Worm (Caenorhabditis elegans): Measurements from ENCODE around the gene K09C4.7.

The K09C4.7 gene

ce11 chrX:3258842-3259241, 13.8 kb upstream of the K09C4.7 start, which contains the start of gene lbp-1:
Gene lbp-1 (plus strand): TSS chrX:3259142.
- no peak for TF ChIP-seq dao-5 (tag; optimal IDR thresholded peaks at IDR 0.05)
- no peak for TF ChIP-seq him-1 (tag; optimal IDR thresholded peaks at IDR 0.05)
- no peak for TF ChIP-seq W03F9.2 (tag; optimal IDR thresholded peaks at IDR 0.05)

- TF ChIP-seq dao-5 (tag; optimal IDR thresholded peaks at IDR 0.05), result no peak
- TF ChIP-seq him-1 (tag; optimal IDR thresholded peaks at IDR 0.05), result no peak
- TF ChIP-seq W03F9.2 (tag; optimal IDR thresholded peaks at IDR 0.05), result no peak
Observed at ce11 chrX:3260509-3260908, 12.2 kb upstream of the K09C4.7 start, which contains the start of gene lbp-2. Gene lbp-2 (plus strand): TSS chrX:3260610.

DNA sequence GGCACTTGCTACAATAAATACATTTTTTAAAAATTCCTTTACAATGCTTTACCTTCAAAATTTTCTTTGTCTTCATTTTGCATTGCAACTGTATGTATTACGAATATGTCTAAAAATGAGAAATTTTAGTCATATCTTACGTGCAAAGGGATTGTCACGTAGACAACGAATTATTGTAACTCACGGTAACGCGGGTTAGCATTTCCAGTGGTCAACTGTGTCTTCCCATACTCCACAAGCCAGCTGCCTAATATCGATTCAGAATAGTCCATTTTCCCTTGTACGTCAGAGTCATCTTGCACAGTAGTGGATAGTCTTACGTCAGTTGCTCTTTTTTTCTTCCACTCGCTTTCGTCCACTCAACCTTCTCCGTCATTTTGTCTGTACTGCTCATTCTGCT, 10.1 kb upstream of the K09C4.7 start, which contains the start of gene fbxb-71:
TSS of gene fbxb-71 (plus strand) at position 301 of the 400 bp plus-strand sequence.
- TF ChIP-seq dao-5 (tag; optimal IDR thresholded peaks at IDR 0.05) (no peak), W03F9.2 (tag; optimal IDR thresholded peaks at IDR 0.05) (no peak), him-1 (tag; optimal IDR thresholded peaks at IDR 0.05) (no peak)

DNA sequence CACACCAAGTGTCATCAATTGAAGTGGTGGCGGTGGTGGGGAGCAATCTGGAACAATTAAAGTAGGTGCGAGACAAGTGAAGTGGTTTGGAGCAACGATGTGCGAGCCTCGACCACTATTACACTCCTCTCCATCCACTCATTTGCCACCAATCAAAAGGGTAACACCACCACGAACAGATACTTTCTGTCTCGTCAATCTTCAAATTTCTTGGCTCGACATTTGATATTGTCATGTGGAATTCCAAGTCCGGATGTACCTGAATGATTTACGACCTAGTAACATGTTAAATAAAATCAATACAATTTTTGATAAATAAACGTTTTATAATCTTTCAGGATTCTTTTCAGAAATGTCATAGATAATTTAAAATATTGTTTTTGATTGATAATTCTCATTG, 1.9 kb upstream of the K09C4.7 start, which contains the start of gene sul-1:
TSS of gene sul-1 (minus strand) at position 101 of the 400 bp plus-strand sequence.
- no peak for TF ChIP-seq him-1 (tag; optimal IDR thresholded peaks at IDR 0.05)
- no peak for TF ChIP-seq W03F9.2 (tag; optimal IDR thresholded peaks at IDR 0.05)
- no peak for TF ChIP-seq dao-5 (tag; optimal IDR thresholded peaks at IDR 0.05)

- no peak for TF ChIP-seq W03F9.2 (tag; optimal IDR thresholded peaks at IDR 0.05)
- TF ChIP-seq him-1 (tag; optimal IDR thresholded peaks at IDR 0.05), result no peak
- no peak for TF ChIP-seq dao-5 (tag; optimal IDR thresholded peaks at IDR 0.05)
Observed at ce11 chrX:3271673-3272072, 1.0 kb upstream of the K09C4.7 start, which contains the start of gene K09C4.9. Gene K09C4.9 (minus strand): TSS chrX:3271773.

DNA sequence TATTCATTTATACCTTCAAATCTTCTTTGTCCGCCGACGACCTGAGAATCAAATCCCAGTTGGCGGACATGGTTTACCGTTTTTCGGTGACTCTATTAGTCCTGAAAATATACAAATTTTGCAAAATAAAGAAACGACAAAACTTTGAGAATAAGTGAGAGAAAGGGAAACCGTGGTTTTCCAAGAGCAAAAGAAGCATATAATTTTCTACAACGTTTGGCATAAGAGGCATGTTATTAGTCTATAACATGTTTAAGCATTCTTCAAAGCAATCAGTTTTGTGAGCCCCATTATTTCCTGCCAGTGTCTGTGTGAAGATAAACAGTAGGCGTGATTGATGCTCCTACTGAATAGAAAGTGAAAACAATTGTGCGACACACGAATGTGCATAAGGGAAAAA, 7.5 kb downstream of the K09C4.7 start, which contains the start of gene K09C4.10:
TSS of gene K09C4.10 (minus strand) at position 101 of the 400 bp plus-strand sequence.
- TF ChIP-seq him-1 (tag; optimal IDR thresholded peaks at IDR 0.05) (no peak), dao-5 (tag; optimal IDR thresholded peaks at IDR 0.05) (no peak), W03F9.2 (tag; optimal IDR thresholded peaks at IDR 0.05) (no peak)

ce11 chrX:3282306-3282705, 9.6 kb downstream of the K09C4.7 start, which contains the start of gene K09C4.5:
Gene K09C4.5 (plus strand): TSS chrX:3282631.
- no peak for TF ChIP-seq W03F9.2 (tag; optimal IDR thresholded peaks at IDR 0.05)
- TF ChIP-seq him-1 (tag; optimal IDR thresholded peaks at IDR 0.05), result no peak
- TF ChIP-seq dao-5 (tag; optimal IDR thresholded peaks at IDR 0.05), result no peak

ce11 chrX:3283189-3283588, 10.5 kb downstream of the K09C4.7 start:
- TF ChIP-seq W03F9.2 (tag; optimal IDR thresholded peaks at IDR 0.05), result no peak
- TF ChIP-seq dao-5 (tag; optimal IDR thresholded peaks at IDR 0.05), result no peak
- TF ChIP-seq him-1 (tag; optimal IDR thresholded peaks at IDR 0.05), result no peak

ce11 chrX:3284967-3285366, 12.3 kb downstream of the K09C4.7 start:
- no peak for TF ChIP-seq him-1 (tag; optimal IDR thresholded peaks at IDR 0.05)
- no peak for TF ChIP-seq W03F9.2 (tag; optimal IDR thresholded peaks at IDR 0.05)
- TF ChIP-seq dao-5 (tag; optimal IDR thresholded peaks at IDR 0.05), result no peak

DNA sequence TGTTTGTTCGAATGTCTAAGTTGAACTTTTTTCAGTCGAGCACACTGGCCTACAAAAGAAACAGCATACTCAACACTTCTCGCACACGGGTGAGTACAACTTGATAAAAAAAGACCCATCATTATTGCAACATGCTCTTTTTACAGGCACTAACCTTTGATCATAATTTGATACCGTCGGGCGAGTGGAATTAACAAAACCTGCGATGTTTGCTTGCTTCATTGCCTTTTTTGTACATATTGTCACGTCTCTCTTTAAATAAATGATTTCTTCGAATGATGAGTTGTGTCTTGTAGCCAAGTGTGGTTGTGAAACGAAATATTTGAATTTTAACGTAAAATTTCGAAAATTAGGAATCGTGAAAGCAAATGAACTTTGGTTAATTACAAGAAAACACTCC, 12.8 kb downstream of the K09C4.7 start:
- no peak for TF ChIP-seq dao-5 (tag; optimal IDR thresholded peaks at IDR 0.05)
- no peak for TF ChIP-seq W03F9.2 (tag; optimal IDR thresholded peaks at IDR 0.05)
- TF ChIP-seq him-1 (tag; optimal IDR thresholded peaks at IDR 0.05), result no peak

- TF ChIP-seq him-1 (tag; optimal IDR thresholded peaks at IDR 0.05), result no peak
- TF ChIP-seq W03F9.2 (tag; optimal IDR thresholded peaks at IDR 0.05), result no peak
- no peak for TF ChIP-seq dao-5 (tag; optimal IDR thresholded peaks at IDR 0.05)
Observed at ce11 chrX:3289183-3289582, 16.5 kb downstream of the K09C4.7 start, which contains the start of gene K09C4.4. Gene K09C4.4 (plus strand): TSS chrX:3289483.

DNA sequence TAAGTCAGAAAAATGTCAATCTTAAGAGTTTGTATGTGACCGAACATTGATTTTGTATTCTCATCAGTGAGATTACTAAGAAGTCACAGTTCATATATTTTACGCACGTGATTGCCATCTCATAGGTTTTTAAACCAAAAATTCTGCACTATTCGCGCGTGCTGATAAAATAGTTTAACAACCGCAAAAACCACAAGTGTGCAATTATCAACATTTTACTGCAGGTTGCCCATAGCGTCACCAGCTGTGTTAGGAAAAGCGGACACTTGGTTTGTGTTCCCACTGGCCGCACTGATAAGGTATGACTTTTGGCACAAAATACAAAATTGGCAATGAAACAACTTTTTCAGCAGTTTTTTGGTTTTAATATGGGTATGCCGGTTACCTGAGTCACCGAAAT, 17.5 kb downstream of the K09C4.7 start:
- no peak for TF ChIP-seq him-1 (tag; optimal IDR thresholded peaks at IDR 0.05)
- no peak for TF ChIP-seq W03F9.2 (tag; optimal IDR thresholded peaks at IDR 0.05)
- TF ChIP-seq dao-5 (tag; optimal IDR thresholded peaks at IDR 0.05), result no peak

DNA sequence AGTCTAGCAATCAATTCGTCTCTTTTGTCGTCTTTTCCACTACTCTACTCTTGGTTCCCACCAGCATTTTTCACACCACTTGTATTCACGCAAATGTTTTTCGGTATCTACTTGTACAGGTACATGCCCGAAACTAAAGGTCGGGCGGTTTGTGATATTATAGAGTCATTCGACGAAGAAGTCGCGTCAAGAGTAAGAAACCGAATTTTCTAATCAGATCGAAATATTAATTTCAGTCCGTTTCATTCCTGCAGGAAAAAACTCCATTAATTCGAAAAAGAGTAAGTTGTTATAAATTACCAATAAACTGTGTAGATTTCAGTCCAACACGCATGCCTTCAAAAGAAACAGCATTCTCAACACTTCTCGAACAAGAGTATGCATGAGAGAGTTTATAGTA, 19.3 kb downstream of the K09C4.7 start:
- no peak for TF ChIP-seq W03F9.2 (tag; optimal IDR thresholded peaks at IDR 0.05)
- TF ChIP-seq dao-5 (tag; optimal IDR thresholded peaks at IDR 0.05), result no peak
- no peak for TF ChIP-seq him-1 (tag; optimal IDR thresholded peaks at IDR 0.05)

DNA sequence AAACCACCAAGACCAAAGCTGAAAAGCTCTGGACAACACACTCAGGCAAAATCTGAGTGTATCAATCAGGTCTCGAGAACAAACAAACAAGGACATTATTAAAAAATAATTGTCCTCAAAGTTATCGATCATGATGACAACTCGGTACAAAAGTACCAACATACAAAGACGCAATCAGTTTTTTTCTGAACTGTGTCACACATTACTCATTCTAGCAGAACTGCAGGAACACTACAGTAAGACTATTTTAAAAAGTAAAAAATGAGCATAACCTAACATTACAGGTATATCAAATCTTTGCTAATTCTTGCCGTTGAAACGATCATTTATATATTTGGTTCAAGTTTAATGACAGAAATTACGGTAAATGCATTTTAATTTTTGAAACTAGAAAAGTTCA, 23.5 kb downstream of the K09C4.7 start, which contains the start of gene K09C4.2:
TSS of gene K09C4.2 (plus strand) at position 301 of the 400 bp plus-strand sequence.
- TF ChIP-seq dao-5 (tag; optimal IDR thresholded peaks at IDR 0.05), result no peak
- no peak for TF ChIP-seq W03F9.2 (tag; optimal IDR thresholded peaks at IDR 0.05)
- no peak for TF ChIP-seq him-1 (tag; optimal IDR thresholded peaks at IDR 0.05)

DNA sequence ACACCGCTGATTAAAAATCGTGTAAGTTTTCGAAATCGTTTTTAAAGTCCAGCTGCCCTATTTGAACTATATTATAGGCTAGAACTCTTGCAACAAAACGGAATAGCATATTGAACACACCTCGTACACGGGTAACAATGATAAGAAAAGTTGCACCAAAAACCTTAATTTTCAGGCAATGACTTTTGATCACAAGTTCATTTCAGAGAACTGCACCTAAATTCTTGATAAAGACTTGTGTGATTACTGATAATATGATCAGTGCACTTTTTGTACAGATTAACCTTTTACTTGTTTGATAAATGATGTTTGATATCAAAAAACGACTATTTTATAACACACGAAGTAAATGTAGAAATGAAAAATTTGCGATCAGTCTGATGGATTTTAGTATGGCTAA, 25.1 kb downstream of the K09C4.7 start:
- TF ChIP-seq W03F9.2 (tag; optimal IDR thresholded peaks at IDR 0.05) (no peak), dao-5 (tag; optimal IDR thresholded peaks at IDR 0.05) (no peak), him-1 (tag; optimal IDR thresholded peaks at IDR 0.05) (no peak)
